Fruit fly (Drosophila melanogaster): ENCODE data around the gene Tsp74F.
A peak's percentile ranks its signal among the peaks of the same experiment; 100 is the strongest.

Tsp74F gene

dm6 chr3L:17912972-17913763 is 17.5 kb upstream of the Tsp74F start:
- peak in 1 of 2 experiments; percentile 39 for TF ChIP-seq EcR (GFP tag; optimal IDR thresholded peaks at IDR 0.05)
- no peak for TF ChIP-seq psq (optimal IDR thresholded peaks at IDR 0.05)

DNA sequence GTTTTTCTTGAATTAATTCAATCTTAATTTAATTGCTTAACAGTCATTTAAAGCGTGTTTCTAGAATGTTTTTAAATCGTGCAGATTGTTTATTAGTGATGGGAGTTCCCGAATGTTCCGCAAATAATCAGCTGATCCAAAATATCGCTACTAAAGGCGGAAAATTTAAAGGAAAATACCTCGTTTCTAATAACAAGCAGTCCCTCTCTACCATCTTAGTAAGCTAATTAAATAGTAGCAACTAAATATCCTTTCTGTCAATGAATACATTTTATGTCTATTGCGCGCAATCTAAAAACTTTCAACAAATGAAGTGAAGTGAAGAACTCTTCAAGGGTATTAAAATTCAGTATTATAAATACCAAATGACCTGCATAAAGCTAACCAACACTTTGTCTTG is 16.8 kb upstream of the Tsp74F start, which contains the start of gene CG5290:
CG5290 (minus strand) TSS at position 118 of the 400 bp plus-strand sequence.
- TF ChIP-seq EcR (GFP tag; optimal IDR thresholded peaks at IDR 0.05), result no peak

DNA sequence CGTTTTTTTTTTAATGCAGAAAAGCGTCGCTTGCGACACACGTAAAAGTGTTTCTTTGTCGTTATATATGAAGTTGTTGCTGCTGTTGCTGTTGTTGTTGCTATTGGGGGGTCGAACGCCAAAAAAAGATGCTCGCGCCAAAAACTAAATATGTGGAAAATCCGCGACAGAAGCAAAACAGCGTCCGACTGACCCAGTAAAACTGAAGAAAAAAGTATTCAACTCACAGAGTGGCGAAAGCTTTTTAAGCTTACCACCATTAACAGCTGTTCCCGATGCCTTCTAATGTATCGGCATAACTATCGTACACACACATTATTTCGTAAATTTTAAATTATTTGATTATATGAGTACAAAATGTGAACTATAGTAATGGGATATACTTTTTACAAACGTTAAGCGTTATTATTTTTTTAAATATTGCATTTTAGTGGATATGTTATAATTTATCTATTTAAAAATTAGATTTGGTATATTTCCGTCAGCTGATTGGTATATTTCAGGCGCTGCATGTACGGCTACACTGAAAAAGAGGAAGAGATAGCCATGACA is 12.0 kb upstream of the Tsp74F start, which contains the start of the genes Prestin and Wdr92:
Prestin (minus strand) TSS at position 204 of the 552 bp plus-strand sequence.
Wdr92 (plus strand) TSS at position 535 of the 552 bp plus-strand sequence.
- no peak for TF ChIP-seq usp (GFP tag; optimal IDR thresholded peaks at IDR 0.05)
- no peak for TF ChIP-seq Dll (optimal IDR thresholded peaks at IDR 0.05)
- no peak for TF ChIP-seq CG8478 (optimal IDR thresholded peaks at IDR 0.05)
- TF ChIP-seq EcR (GFP tag; optimal IDR thresholded peaks at IDR 0.05), result no peak
- no peak for TF ChIP-seq psq (optimal IDR thresholded peaks at IDR 0.05)
- no peak for TF ChIP-seq pan (optimal IDR thresholded peaks at IDR 0.05)

DNA sequence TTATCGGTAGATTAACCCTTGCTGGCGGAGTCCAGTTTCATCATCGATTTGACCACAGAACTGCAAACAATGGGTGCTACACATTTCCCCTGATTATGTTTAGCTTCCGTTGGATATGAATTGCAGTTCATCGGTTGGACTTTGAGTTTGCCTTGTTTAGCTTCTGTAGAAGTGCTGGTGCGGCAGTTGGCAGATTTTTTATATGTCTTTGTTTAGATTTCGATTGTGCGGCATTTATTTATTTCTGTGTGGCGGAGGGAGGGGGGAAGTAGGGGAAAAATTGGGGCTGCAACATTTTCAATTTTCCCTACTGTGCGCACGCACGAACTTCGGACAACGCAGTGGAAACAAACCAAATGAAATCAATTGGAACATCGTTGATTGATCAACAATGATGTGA is 10.1 kb upstream of the Tsp74F start:
- TF ChIP-seq usp (GFP tag; optimal IDR thresholded peaks at IDR 0.05) (no peak), Dll (optimal IDR thresholded peaks at IDR 0.05) (no peak), EcR (GFP tag; optimal IDR thresholded peaks at IDR 0.05) (no peak), CG8478 (optimal IDR thresholded peaks at IDR 0.05) (no peak), pan (optimal IDR thresholded peaks at IDR 0.05) (no peak), psq (optimal IDR thresholded peaks at IDR 0.05) (no peak)

dm6 chr3L:17904593-17904992 is 8.9 kb upstream of the Tsp74F start:
- no peak for TF ChIP-seq EcR (GFP tag; optimal IDR thresholded peaks at IDR 0.05)
- no peak for TF ChIP-seq CG8478 (optimal IDR thresholded peaks at IDR 0.05)
- no peak for TF ChIP-seq pan (optimal IDR thresholded peaks at IDR 0.05)
- no peak for TF ChIP-seq psq (optimal IDR thresholded peaks at IDR 0.05)
- TF ChIP-seq usp (GFP tag; optimal IDR thresholded peaks at IDR 0.05), result no peak
- TF ChIP-seq Dll (optimal IDR thresholded peaks at IDR 0.05), result no peak

dm6 chr3L:17903813-17904416 is 8.3 kb upstream of the Tsp74F start:
- TF ChIP-seq CG8478 (optimal IDR thresholded peaks at IDR 0.05) (no peak), EcR (GFP tag; optimal IDR thresholded peaks at IDR 0.05) (no peak), Dll (optimal IDR thresholded peaks at IDR 0.05) (no peak), psq (optimal IDR thresholded peaks at IDR 0.05) (no peak), usp (GFP tag; optimal IDR thresholded peaks at IDR 0.05) (no peak), pan (optimal IDR thresholded peaks at IDR 0.05) (no peak)

- no peak for TF ChIP-seq Dll (optimal IDR thresholded peaks at IDR 0.05)
- no peak for TF ChIP-seq CG8478 (optimal IDR thresholded peaks at IDR 0.05)
- TF ChIP-seq psq (optimal IDR thresholded peaks at IDR 0.05), result no peak
- no peak for TF ChIP-seq usp (GFP tag; optimal IDR thresholded peaks at IDR 0.05)
- TF ChIP-seq EcR (GFP tag; optimal IDR thresholded peaks at IDR 0.05), result no peak
- no peak for TF ChIP-seq pan (optimal IDR thresholded peaks at IDR 0.05)
Observed at dm6 chr3L:17902621-17903020, 7.0 kb upstream of the Tsp74F start.

DNA sequence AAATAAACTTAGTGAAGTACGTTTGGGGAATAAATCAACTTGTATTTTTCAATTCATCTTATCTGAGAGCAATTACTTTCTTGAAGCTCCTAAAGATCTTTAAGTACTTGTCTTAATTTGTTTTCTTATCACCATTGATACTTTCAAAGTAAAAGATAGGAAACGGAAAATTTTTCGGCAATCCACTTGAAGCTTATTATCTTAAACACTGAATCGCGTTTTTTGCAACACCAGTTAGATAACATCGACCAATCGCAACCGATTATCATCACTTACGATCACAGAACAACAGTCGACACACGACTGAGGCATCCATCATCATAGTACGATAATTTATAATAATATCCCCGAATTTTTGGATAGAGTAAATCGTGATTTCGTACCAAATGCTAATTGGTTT is 6.5 kb upstream of the Tsp74F start:
- TF ChIP-seq Dll (optimal IDR thresholded peaks at IDR 0.05) (no peak), EcR (GFP tag; optimal IDR thresholded peaks at IDR 0.05) (no peak), CG8478 (optimal IDR thresholded peaks at IDR 0.05) (no peak), psq (optimal IDR thresholded peaks at IDR 0.05) (no peak), usp (GFP tag; optimal IDR thresholded peaks at IDR 0.05) (no peak), pan (optimal IDR thresholded peaks at IDR 0.05) (no peak)

DNA sequence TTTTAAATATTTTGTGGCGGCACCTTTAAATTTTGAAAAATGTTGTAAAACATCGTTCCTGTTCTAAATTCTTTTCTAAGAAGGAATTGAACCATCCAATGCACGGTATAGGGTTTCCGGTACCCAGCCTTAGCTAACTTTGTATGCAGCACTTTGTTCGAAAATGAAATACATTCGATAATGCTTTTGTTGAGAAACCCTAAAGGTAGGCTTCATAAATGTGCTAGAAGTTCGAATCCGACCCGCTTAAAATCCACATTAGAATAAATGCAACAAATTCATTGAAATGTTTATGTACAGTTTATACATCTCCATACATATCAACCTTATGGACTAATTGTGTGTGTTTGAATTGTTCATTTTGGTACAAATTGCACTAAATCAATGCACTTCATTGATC is 2.9 kb upstream of the Tsp74F start:
- TF ChIP-seq CG8478 (optimal IDR thresholded peaks at IDR 0.05) (no peak), EcR (GFP tag; optimal IDR thresholded peaks at IDR 0.05) (no peak), pan (optimal IDR thresholded peaks at IDR 0.05) (no peak), Dll (optimal IDR thresholded peaks at IDR 0.05) (no peak), usp (GFP tag; optimal IDR thresholded peaks at IDR 0.05) (no peak), psq (optimal IDR thresholded peaks at IDR 0.05) (no peak)

DNA sequence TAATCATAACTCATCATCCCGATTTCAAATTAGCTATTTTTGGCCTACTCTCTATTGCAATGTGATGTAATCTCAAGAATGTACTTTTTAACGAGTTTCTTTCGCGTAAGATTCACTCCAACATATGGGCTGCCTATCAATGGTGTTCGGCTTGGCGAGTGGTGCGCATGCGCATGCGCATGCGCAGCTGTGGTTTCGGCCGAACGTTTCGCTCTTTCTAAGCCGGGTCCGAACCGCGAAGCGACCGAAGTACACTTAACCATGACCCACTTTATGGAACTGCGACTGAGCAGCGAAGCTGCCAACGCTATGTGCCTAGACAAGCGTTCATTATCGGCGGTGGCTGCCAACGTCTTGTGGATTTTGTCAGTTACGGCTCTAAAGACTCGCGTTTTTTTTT is 2.0 kb downstream of the Tsp74F start:
- TF ChIP-seq psq (optimal IDR thresholded peaks at IDR 0.05), result no peak
- TF ChIP-seq Dll (optimal IDR thresholded peaks at IDR 0.05), result no peak
- no peak for TF ChIP-seq EcR (GFP tag; optimal IDR thresholded peaks at IDR 0.05)
- no peak for TF ChIP-seq CG8478 (optimal IDR thresholded peaks at IDR 0.05)
- no peak for TF ChIP-seq pan (optimal IDR thresholded peaks at IDR 0.05)
- TF ChIP-seq usp (GFP tag; optimal IDR thresholded peaks at IDR 0.05), result no peak

- no peak for TF ChIP-seq Dll (optimal IDR thresholded peaks at IDR 0.05)
- no peak for TF ChIP-seq psq (optimal IDR thresholded peaks at IDR 0.05)
- TF ChIP-seq CG8478 (optimal IDR thresholded peaks at IDR 0.05), result no peak
- no peak for TF ChIP-seq pan (optimal IDR thresholded peaks at IDR 0.05)
- no peak for TF ChIP-seq usp (GFP tag; optimal IDR thresholded peaks at IDR 0.05)
- no peak for TF ChIP-seq EcR (GFP tag; optimal IDR thresholded peaks at IDR 0.05)
Observed at dm6 chr3L:17887393-17887792, 8.3 kb downstream of the Tsp74F start, which contains the start of gene CG7402. CG7402 (plus strand) TSS chr3L:17887705.

DNA sequence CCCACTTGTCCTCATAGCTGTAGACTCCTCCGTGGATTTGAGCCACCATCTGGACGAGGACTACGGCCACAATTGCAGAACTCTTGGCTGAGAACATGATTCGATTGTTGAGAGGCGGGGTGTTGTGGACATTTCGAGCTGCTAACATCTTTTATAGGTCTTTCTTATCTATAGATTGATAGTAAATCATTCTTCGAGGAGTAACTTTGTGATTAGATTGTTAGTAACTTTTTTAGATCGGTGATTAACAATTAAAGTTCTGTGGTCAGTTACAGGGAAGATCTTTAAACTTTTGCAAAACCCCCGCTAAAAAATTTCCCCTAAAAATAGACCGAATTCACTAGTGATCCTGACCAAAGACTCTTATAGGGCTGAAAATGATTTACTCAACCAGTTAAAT is 9.1 kb downstream of the Tsp74F start, which contains the start of gene CG16775:
CG16775 (minus strand) TSS at position 101 of the 400 bp plus-strand sequence.
- TF ChIP-seq pan (optimal IDR thresholded peaks at IDR 0.05) (no peak), EcR (GFP tag; optimal IDR thresholded peaks at IDR 0.05) (no peak), CG8478 (optimal IDR thresholded peaks at IDR 0.05) (no peak), psq (optimal IDR thresholded peaks at IDR 0.05) (no peak), Dll (optimal IDR thresholded peaks at IDR 0.05) (no peak), usp (GFP tag; optimal IDR thresholded peaks at IDR 0.05) (no peak)
